Worm (Caenorhabditis elegans) whole organism, early embryonic: ENCODE data around the gene F52C12.6.

Experiments
- B0310.2 ChIP-seq: sonication (generic microtip); optimal IDR thresholded peaks from 2 replicates; lab custom pipeline; 2016; ENCODE audit warnings: mild to moderate bottlenecking, missing genetic modification characterization, missing compliant biosample characterization
- F13C5.2 ChIP-seq: sonication (generic microtip); optimal IDR thresholded peaks from 2 replicates; lab custom pipeline; 2017; ENCODE audit warnings: mild to moderate bottlenecking, missing genetic modification characterization, inconsistent platforms, missing compliant biosample characterization
- aly-1 ChIP-seq: sonication (generic microtip); optimal IDR thresholded peaks from 2 replicates; lab custom pipeline; 2016; ENCODE audit warnings: missing genetic modification characterization, missing compliant biosample characterization
- ama-1 ChIP-seq: fragments of 150-350 bp; optimal IDR thresholded peaks from 2 replicates; lab custom pipeline; 2014
- ceh-13 ChIP-seq: fragments of 200-800 bp; sonication (Bioruptor generic); optimal IDR thresholded peaks from 2 replicates; lab custom pipeline; 2018; ENCODE audit warnings: mild to moderate bottlenecking, missing genetic modification characterization, missing compliant biosample characterization
- ceh-36 ChIP-seq: sonication (generic microtip); optimal IDR thresholded peaks from 2 replicates; lab custom pipeline; 2016; ENCODE audit warnings: missing genetic modification characterization, inconsistent platforms, missing compliant biosample characterization
- ets-7 ChIP-seq: sonication (generic microtip); optimal IDR thresholded peaks from 2 replicates; lab custom pipeline; 2016; ENCODE audit warnings: missing genotype, missing genetic modification characterization, missing compliant biosample characterization
- flt-1 ChIP-seq: fragments of 200-800 bp; sonication (Bioruptor generic); IDR thresholded peaks from 2 replicates; pipeline ENCODE4 v1.3.6; 2022; ENCODE audit warnings: missing genetic modification characterization, missing compliant biosample characterization
- hmbx-1 ChIP-seq: sonication (generic microtip); optimal IDR thresholded peaks from 2 replicates; lab custom pipeline; 2016; ENCODE audit warnings: mild to moderate bottlenecking, missing genetic modification characterization, missing compliant biosample characterization
- hmg-4 ChIP-seq: fragments of 200-800 bp; sonication (Bioruptor generic); optimal IDR thresholded peaks from 2 replicates; lab custom pipeline; 2018; ENCODE audit warnings: mild to moderate bottlenecking, missing genetic modification characterization, missing compliant biosample characterization
- hnd-1 ChIP-seq: sonication (generic microtip); optimal IDR thresholded peaks from 2 replicates; lab custom pipeline; 2016; ENCODE audit warnings: missing genetic modification characterization, missing compliant biosample characterization
- pes-1 ChIP-seq: fragments of 200-800 bp; sonication (Bioruptor generic); IDR thresholded peaks from 2 replicates; pipeline ENCODE4 v1.3.6; 2022; ENCODE audit warnings: missing genetic modification reagents, missing genetic modification characterization, missing compliant biosample characterization
- scrt-1 ChIP-seq: fragments of 200-800 bp; sonication (Bioruptor generic); IDR thresholded peaks from 2 replicates; pipeline ENCODE4 v1.3.6; 2022; ENCODE audit warnings: missing genetic modification characterization, missing compliant biosample characterization
- sea-1 ChIP-seq: fragments of 200-800 bp; sonication (Bioruptor generic); conservative IDR thresholded peaks from 2 replicates; pipeline ENCODE4 v1.3.6; 2022; ENCODE audit warnings: missing genetic modification characterization, missing compliant biosample characterization
- tbx-11 ChIP-seq: fragments of 200-800 bp; sonication (Bioruptor generic); IDR thresholded peaks from 2 replicates; pipeline ENCODE4 v1.3.6; 2022; ENCODE audit warnings: missing genetic modification characterization, missing compliant biosample characterization
- tbx-37 ChIP-seq: fragments of 200-800 bp; sonication (Bioruptor generic); conservative IDR thresholded peaks from 2 replicates; pipeline ENCODE4 v1.3.6; 2022; ENCODE audit warnings: missing genetic modification reagents, missing genetic modification characterization, missing compliant biosample characterization
- tra-4 ChIP-seq: sonication (generic microtip); optimal IDR thresholded peaks from 2 replicates; lab custom pipeline; 2017; ENCODE audit warnings: missing genetic modification characterization, missing compliant biosample characterization

Gene F52C12.6

DNA sequence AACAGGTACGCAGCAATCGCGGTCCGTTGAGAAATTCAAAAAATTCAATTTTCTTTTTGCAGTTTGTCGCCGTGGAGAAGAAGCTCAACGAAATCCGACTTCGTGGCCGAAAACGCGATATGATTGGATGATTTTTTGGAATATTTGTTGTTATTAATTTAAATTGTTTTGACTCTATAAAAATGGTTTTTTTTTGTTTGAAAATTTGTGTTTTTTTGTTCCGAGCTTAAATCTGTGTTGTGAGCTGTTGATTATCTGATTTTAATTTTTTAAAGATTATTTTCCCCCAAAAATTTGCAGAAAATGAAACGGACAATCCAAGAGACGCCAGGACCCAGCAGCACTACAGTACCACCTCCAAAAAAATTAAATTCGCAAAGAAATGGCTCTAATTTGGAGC, 3.0 kb downstream of the F52C12.6 start, which contains the start of gene tdpo-1:
tdpo-1 (plus strand) TSS at position 301 of the 400 bp plus-strand sequence.
- TF ChIP-seq tbx-37 (no peak), ama-1 (lab: Kevin White, UChicago) (no peak), scrt-1 (GFP tag; lab: Robert Waterston, UW) (no peak), flt-1 (GFP tag; lab: Robert Waterston, UW) (no peak), aly-1 (tag; lab: Kevin White, UChicago) (no peak), tra-4 (no peak), tbx-11 (GFP tag; lab: Robert Waterston, UW) (no peak), ceh-36 (tag; lab: Kevin White, UChicago) (no peak), hmg-4 (GFP tag; lab: Kevin White, UChicago) (no peak), sea-1 (no peak), pes-1 (GFP tag; lab: Robert Waterston, UW) (no peak), ceh-13 (no peak)

DNA sequence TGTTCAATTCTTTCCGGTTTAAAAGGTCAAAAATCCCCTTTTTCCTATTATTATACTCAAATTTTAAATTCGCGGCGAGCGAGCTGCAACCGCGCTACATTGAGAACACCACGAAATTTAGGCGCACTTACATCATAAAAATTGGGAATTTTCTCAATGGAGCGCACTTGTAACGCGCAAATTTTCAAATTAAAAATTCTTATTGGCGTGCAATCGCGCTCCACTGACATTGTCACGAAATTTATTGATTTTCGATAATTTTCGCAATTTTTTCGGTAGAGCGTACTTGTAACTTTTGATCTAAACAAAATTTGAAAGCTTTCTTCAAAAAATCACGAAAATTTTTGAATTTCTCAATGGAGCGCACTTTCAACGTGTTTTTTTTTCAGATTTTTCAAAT, 6.7 kb downstream of the F52C12.6 start, which contains the start of gene ulp-3:
ulp-3 (plus strand) TSS at position 388 of the 400 bp plus-strand sequence.
- no peak for TF ChIP-seq hmg-4 (GFP tag; lab: Kevin White, UChicago)

DNA sequence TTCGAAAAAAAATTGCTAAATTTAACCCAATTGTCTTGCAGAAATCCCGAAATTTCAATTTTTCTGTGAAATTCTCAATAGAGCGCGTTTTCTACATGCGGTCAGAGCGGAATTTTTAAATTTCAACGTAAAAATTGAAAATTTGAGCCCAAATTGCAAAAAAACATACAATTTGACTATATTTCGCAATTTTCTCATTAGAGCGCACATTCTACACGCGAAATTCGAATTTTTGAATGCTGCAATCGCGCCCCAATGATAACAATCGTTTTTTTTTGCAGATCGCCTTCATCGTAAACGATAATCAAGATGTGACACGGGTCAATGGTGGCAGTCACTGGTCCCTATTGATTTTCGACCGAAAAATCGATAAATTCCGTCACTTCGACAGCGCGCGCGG, 7.5 kb downstream of the F52C12.6 start:
- TF ChIP-seq hnd-1 (no peak), sea-1 (no peak), tbx-37 (no peak), ets-7 (tag; lab: Kevin White, UChicago) (no peak), tbx-11 (GFP tag; lab: Robert Waterston, UW) (no peak), hmg-4 (GFP tag; lab: Kevin White, UChicago) (no peak), F13C5.2 (tag; lab: Kevin White, UChicago) (no peak), B0310.2 (tag; lab: Kevin White, UChicago) (no peak), ceh-13 (no peak), tra-4 (no peak), pes-1 (GFP tag; lab: Robert Waterston, UW) (no peak), ama-1 (lab: Kevin White, UChicago) (no peak), flt-1 (GFP tag; lab: Robert Waterston, UW) (no peak), ceh-36 (tag; lab: Kevin White, UChicago) (no peak), aly-1 (tag; lab: Kevin White, UChicago) (no peak)

DNA sequence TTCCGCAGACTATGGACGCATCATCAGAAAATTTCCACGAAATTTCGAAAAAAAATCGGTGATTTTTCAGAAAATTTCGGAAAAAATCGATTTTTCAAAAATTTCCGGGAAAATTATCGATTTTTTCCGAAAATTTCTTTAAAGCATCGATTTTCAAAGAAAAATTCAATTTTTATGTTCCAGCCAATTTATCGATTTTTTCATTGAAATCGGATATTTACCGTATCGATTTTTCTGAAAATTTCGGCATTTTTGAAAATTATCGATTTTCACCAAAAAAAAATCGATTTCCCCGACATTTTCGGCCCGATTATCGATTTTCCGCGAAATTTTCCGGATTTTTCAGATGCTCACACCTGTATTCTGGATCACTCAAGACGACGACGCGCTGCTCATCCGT, 8.6 kb downstream of the F52C12.6 start, which contains the start of gene Y48A5A.1:
Y48A5A.1 (plus strand) TSS at position 347 of the 400 bp plus-strand sequence.
- TF ChIP-seq aly-1 (tag; lab: Kevin White, UChicago) (no peak), sea-1 (no peak), tra-4 (no peak), hmg-4 (GFP tag; lab: Kevin White, UChicago) (no peak), ets-7 (tag; lab: Kevin White, UChicago) (no peak), tbx-37 (no peak), F13C5.2 (tag; lab: Kevin White, UChicago) (no peak)

DNA sequence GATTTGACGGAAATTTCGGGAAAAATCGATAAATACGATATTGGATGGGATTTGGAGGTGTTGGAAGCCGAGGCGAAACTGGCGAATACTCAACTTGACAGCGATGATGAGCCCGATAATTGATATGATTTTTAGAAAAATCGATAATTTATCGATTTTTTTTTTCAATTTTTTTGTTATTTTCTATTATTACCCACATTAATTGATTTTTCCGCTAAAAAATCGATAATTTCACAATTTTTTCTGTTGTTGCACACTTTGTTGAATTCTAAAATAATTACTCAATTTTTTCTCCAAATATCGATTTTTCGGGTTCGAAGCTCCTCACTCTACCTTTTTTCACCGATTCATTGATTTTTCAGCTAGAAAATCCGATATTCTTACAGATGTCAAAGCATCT, 12.8 kb downstream of the F52C12.6 start, which contains the start of gene Y48A5A.3:
Y48A5A.3 (plus strand) TSS at position 385 of the 400 bp plus-strand sequence.
- TF ChIP-seq pes-1 (GFP tag; lab: Robert Waterston, UW) (no peak), F13C5.2 (tag; lab: Kevin White, UChicago) (no peak), tbx-37 (no peak), ama-1 (lab: Kevin White, UChicago) (no peak), ceh-13 (no peak), hmg-4 (GFP tag; lab: Kevin White, UChicago) (no peak), aly-1 (tag; lab: Kevin White, UChicago) (no peak), ets-7 (tag; lab: Kevin White, UChicago) (no peak), tra-4 (no peak), scrt-1 (GFP tag; lab: Robert Waterston, UW) (no peak), B0310.2 (tag; lab: Kevin White, UChicago) (no peak), ceh-36 (tag; lab: Kevin White, UChicago) (no peak), hnd-1 (no peak), hmbx-1 (tag; lab: Kevin White, UChicago) (no peak), tbx-11 (GFP tag; lab: Robert Waterston, UW) (no peak), flt-1 (GFP tag; lab: Robert Waterston, UW) (no peak), sea-1 (no peak)

DNA sequence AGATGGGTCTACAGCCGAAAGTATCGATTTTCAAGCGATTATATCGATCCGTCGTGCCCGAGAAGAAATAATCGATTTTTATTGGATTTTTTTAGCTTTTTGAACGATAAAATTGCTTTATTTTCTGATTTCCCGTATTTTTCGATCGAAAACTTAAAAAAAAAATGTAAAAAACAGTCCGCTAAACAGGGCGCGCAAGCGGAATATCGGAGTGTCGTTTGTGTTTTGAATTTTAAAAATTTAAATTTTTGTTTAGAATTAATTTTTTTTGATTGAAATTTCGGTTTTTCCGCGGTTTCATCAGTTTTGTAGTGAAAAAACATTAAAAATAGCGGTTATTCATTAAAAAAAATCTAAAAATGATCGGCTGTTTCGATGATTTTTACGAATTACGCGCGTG, 13.6 kb downstream of the F52C12.6 start:
- TF ChIP-seq tbx-11 (GFP tag; lab: Robert Waterston, UW) = no peak
- no peak for TF ChIP-seq B0310.2 (tag; lab: Kevin White, UChicago)
- TF ChIP-seq ama-1 (lab: Kevin White, UChicago) = no peak

DNA sequence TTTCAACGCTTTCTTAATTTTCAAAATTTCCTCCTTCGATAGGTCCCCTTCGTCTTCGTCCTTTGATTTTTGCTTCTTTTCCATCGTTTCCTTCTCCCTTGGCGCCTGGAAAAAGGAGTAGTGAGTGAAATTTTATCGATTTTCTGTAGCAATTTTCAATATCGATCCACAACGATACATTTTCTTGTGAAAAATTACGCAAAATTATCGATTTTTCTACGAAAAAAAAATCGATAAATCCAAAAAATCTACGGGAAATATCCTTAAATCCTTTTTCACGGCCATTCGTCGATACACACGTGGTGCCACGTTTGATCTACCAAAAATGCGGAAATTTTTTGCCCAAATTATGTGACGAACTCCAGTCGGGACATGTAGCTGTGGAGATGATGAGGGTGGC, 14.6 kb downstream of the F52C12.6 start:
- no peak for TF ChIP-seq tra-4
- no peak for TF ChIP-seq tbx-37
- no peak for TF ChIP-seq scrt-1 (GFP tag; lab: Robert Waterston, UW)
- TF ChIP-seq pes-1 (GFP tag; lab: Robert Waterston, UW) = no peak
- TF ChIP-seq aly-1 (tag; lab: Kevin White, UChicago) = no peak
- TF ChIP-seq ama-1 (lab: Kevin White, UChicago) = no peak
- TF ChIP-seq F13C5.2 (tag; lab: Kevin White, UChicago) = no peak
- no peak for TF ChIP-seq ets-7 (tag; lab: Kevin White, UChicago)
- no peak for TF ChIP-seq sea-1
- TF ChIP-seq flt-1 (GFP tag; lab: Robert Waterston, UW) = no peak
- TF ChIP-seq tbx-11 (GFP tag; lab: Robert Waterston, UW) = no peak
- no peak for TF ChIP-seq hnd-1
- no peak for TF ChIP-seq hmbx-1 (tag; lab: Kevin White, UChicago)
- no peak for TF ChIP-seq hmg-4 (GFP tag; lab: Kevin White, UChicago)
- no peak for TF ChIP-seq B0310.2 (tag; lab: Kevin White, UChicago)

DNA sequence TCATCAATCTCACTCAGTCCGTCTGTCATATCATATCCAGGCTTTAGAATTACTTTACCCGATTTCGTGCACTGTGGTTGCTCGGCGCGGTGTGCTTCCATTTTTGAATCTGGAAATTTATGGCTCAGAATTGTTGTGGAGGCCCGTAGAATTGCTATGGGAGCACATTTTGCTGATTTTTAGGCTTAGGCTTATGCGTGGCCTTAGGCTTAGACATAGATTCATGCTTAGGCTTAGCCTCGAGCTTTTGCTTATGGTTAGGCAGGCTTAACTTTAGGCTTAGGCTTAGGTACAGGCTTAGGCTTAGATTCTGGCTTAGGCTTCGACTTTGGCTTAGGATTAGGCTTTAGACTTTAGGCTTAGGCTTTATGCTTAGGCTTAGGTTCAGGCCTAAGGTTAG, 15.8 kb downstream of the F52C12.6 start, which contains the start of gene Y76B12C.4:
Y76B12C.4 (minus strand) TSS at position 101 of the 400 bp plus-strand sequence.
- TF ChIP-seq ceh-36 (tag; lab: Kevin White, UChicago) (peak; percentile 54), flt-1 (GFP tag; lab: Robert Waterston, UW) (no peak), B0310.2 (tag; lab: Kevin White, UChicago) (no peak)
